Fruit fly (Drosophila melanogaster) whole organism, embryonic: ENCODE results near the gene CG43248.

Experiments
- CG1233 ChIP-seq: fragments of 200-800 bp; sonication (Bioruptor generic); optimal IDR thresholded peaks from 4 replicates; lab custom pipeline; 2018; ENCODE audit warnings: missing biosample characterization, mild to moderate bottlenecking, missing genetic modification characterization
- CG1529 ChIP-seq: fragments of 200-800 bp; sonication (Bioruptor generic); optimal IDR thresholded peaks from 3 replicates; lab custom pipeline; 2018; ENCODE audit warnings: missing biosample characterization, missing genetic modification characterization

DNA sequence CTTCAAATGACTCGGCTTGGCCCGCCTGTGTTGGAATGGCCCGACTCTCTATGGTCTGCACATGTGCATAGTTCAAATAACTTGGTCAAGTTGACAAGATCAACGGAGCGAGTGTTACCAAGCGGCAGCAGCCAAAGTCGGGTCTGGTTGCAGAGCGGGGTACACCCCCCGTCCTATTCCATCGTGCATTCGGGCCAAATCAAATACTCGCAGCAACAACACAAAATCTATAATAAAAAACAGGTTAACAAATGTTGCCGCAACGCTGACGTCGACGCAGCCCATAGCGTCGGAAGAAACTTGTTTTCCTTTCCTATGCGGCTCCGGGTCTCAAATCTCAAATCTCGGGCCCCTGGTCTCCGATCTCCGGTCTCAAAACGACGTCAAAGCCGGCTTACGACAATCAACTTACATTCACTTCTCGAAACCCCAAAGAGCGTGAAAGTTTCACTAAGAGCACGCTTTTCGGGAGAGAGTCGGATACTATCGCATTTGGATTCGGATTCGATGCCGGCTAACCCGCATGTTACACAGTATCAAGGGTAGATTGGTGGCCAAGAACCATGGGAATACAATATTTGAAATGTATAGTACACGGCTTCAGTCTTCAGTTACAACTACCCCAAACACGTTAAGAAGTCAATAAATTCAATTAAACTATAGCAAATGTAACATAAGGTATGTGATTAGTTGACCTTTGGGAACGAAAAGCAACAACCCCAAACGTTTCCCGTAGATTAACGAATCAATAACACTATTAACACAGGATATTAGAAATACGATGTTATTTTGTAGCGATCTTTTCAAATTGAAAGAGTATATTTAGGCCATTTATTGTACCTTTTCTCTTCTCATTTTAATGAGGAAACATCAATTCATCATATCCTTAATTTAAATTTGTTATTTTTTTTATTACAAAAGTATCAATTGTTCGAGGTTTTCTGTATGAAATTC lies 3.3 kb upstream of the CG43248 start:
- TF ChIP-seq CG1529 (GFP tag; lab: Kevin White, UChicago) (peak; percentile 62), CG1233 (GFP tag; lab: Kevin White, UChicago) (peak; percentile 67)
